Worm (Caenorhabditis elegans) whole organism, mixed stage, embryonic: ENCODE data around the gene mmaa-1.

Experiments used
- bed-3 ChIP-seq: fragments of 200-800 bp; sonication (Bioruptor generic); optimal IDR thresholded peaks from 3 replicates; lab custom pipeline; 2018; ENCODE audit warnings: mild to moderate bottlenecking, missing genetic modification characterization, moderate library complexity, missing compliant biosample characterization
- elt-1 ChIP-seq: sonication (generic microtip); optimal IDR thresholded peaks from 2 replicates; lab custom pipeline; 2017; ENCODE audit warnings: missing genetic modification characterization, mild to moderate bottlenecking, missing compliant biosample characterization, antibody characterized with exemption, moderate library complexity, borderline replicate concordance; ENCODE audit not compliant: insufficient read depth
- elt-3 ChIP-seq: fragments of 150-350 bp; optimal IDR thresholded peaks from 2 replicates; lab custom pipeline; 2014; ENCODE audit warnings: missing biosample characterization, missing genetic modification characterization
- lin-13 ChIP-seq: fragments of 150-350 bp; optimal IDR thresholded peaks from 2 replicates; lab custom pipeline; 2014; ENCODE audit warnings: missing biosample characterization, missing genetic modification characterization
- lin-32 ChIP-seq: fragments of 200-800 bp; sonication (Bioruptor generic); optimal IDR thresholded peaks from 2 replicates; lab custom pipeline; 2018; ENCODE audit warnings: mild to moderate bottlenecking, missing genetic modification characterization, missing compliant biosample characterization
- nhr-12 ChIP-seq: fragments of 150-350 bp; optimal IDR thresholded peaks from 2 replicates; lab custom pipeline; 2014; ENCODE audit warnings: missing biosample characterization, missing genetic modification characterization
- nhr-2 ChIP-seq: fragments of 150-350 bp; optimal IDR thresholded peaks from 2 replicates; lab custom pipeline; 2014; ENCODE audit warnings: missing biosample characterization, missing genetic modification characterization
- nhr-237 ChIP-seq: fragments of 150-350 bp; optimal IDR thresholded peaks from 2 replicates; lab custom pipeline; 2014; ENCODE audit warnings: missing biosample characterization, missing genetic modification characterization
- nhr-28 ChIP-seq: fragments of 150-350 bp; optimal IDR thresholded peaks from 2 replicates; lab custom pipeline; 2014; ENCODE audit warnings: missing biosample characterization, missing genetic modification characterization
- pha-4 ChIP-seq: fragments of 150-350 bp; optimal IDR thresholded peaks from 2 replicates; lab custom pipeline; 2018; ENCODE audit warnings: missing biosample characterization, missing genetic modification reagents, missing genetic modification characterization
- snpc-4 ChIP-seq: fragments of 150-350 bp; optimal IDR thresholded peaks from 2 replicates; lab custom pipeline; 2014; ENCODE audit warnings: missing biosample characterization, missing genetic modification characterization
- sptf-1 ChIP-seq: sonication (generic microtip); optimal IDR thresholded peaks from 2 replicates; lab custom pipeline; 2017; ENCODE audit warnings: mild to moderate bottlenecking, missing genetic modification characterization, moderate library complexity, missing compliant biosample characterization
- unc-39 ChIP-seq: fragments of 150-350 bp; optimal IDR thresholded peaks from 2 replicates; lab custom pipeline; 2014; ENCODE audit warnings: missing biosample characterization, missing genetic modification characterization

ce11 chrII:7147550-7147949, 46.6 kb upstream of the mmaa-1 start:
- TF ChIP-seq unc-39 (tag; lab: Kevin White, UChicago) (no peak), pha-4 (tag; lab: Kevin White, UChicago) (no peak), snpc-4 (tag; lab: Kevin White, UChicago) (no peak), nhr-237 (tag; lab: Kevin White, UChicago) (peak; percentile 51), nhr-28 (tag; lab: Kevin White, UChicago) (no peak), nhr-12 (tag; lab: Kevin White, UChicago) (no peak), elt-1 (no peak), elt-3 (tag; lab: Kevin White, UChicago) (no peak), lin-13 (no peak), bed-3 (GFP tag; lab: Kevin White, UChicago) (no peak), nhr-2 (tag; lab: Kevin White, UChicago) (no peak), sptf-1 (tag; lab: Kevin White, UChicago) (no peak), lin-32 (GFP tag; lab: Kevin White, UChicago) (no peak)
